Fruit fly (Drosophila melanogaster) whole organism, embryonic: Measurements from ENCODE around the gene dysc.

ENCODE experiments used
- CG10431 ChIP-seq: fragments of 200-800 bp; sonication (Bioruptor generic); optimal IDR thresholded peaks from 3 replicates; lab custom pipeline; 2018; ENCODE audit warnings: missing biosample characterization, mild to moderate bottlenecking, missing genetic modification characterization
- CG11085 ChIP-seq: fragments of 200-800 bp; sonication (Bioruptor generic); IDR thresholded peaks from 2 replicates; pipeline ENCODE4 v1.3.6; 2022; ENCODE audit warnings: missing biosample characterization, missing genetic modification characterization
- CG11456 ChIP-seq: fragments of 200-800 bp; sonication (Bioruptor generic); IDR thresholded peaks from 3 replicates; pipeline ENCODE4 v1.3.6; 2022; ENCODE audit warnings: missing biosample characterization, missing genetic modification characterization
- CG11695 ChIP-seq: fragments of 200-800 bp; sonication (Bioruptor generic); IDR thresholded peaks from 3 replicates; pipeline ENCODE4 v1.3.6; 2022; ENCODE audit warnings: missing biosample characterization, missing genetic modification characterization
- CG12659 ChIP-seq: fragments of 200-800 bp; sonication (Bioruptor generic); optimal IDR thresholded peaks from 3 replicates; lab custom pipeline; 2017; ENCODE audit warnings: mild to moderate bottlenecking, missing biosample characterization, missing genetic modification reagents, missing genetic modification characterization
- CG13624 ChIP-seq: fragments of 200-800 bp; sonication (Bioruptor generic); optimal IDR thresholded peaks from 2 replicates; lab custom pipeline; 2016; ENCODE audit warnings: missing biosample characterization, missing genetic modification characterization
- CG14710 ChIP-seq: fragments of 200-800 bp; sonication (Bioruptor generic); optimal IDR thresholded peaks from 3 replicates; lab custom pipeline; 2019; ENCODE audit warnings: missing biosample characterization, mild to moderate bottlenecking, missing genetic modification characterization, moderate library complexity
- CG15073 ChIP-seq: fragments of 200-800 bp; sonication (Bioruptor generic); optimal IDR thresholded peaks from 2 replicates; lab custom pipeline; 2016; ENCODE audit warnings: missing biosample characterization, missing genetic modification characterization
- CG1647 ChIP-seq: fragments of 200-800 bp; sonication (Bioruptor generic); optimal IDR thresholded peaks from 3 replicates; lab custom pipeline; 2016; ENCODE audit warnings: missing biosample characterization, missing genetic modification characterization
- CG17328 ChIP-seq: fragments of 200-800 bp; sonication (Bioruptor generic); IDR thresholded peaks from 2 replicates; pipeline ENCODE4 v1.3.6; 2022; ENCODE audit warnings: missing biosample characterization, missing genetic modification characterization
- CG17612 ChIP-seq: fragments of 200-800 bp; sonication (Bioruptor generic); IDR thresholded peaks from 2 replicates; pipeline ENCODE4 v1.3.6; 2022; ENCODE audit warnings: missing biosample characterization, missing genetic modification characterization
- CG1832 ChIP-seq: fragments of 200-800 bp; sonication (Bioruptor generic); optimal IDR thresholded peaks from 2 replicates; lab custom pipeline; 2017; ENCODE audit warnings: missing biosample characterization, mild to moderate bottlenecking, missing genetic modification characterization, inconsistent platforms
- CG2120 ChIP-seq: fragments of 200-800 bp; sonication (Bioruptor generic); optimal IDR thresholded peaks from 3 replicates; lab custom pipeline; 2016; ENCODE audit warnings: missing biosample characterization, missing genetic modification characterization
- CG30431 ChIP-seq: fragments of 200-800 bp; sonication (Bioruptor generic); optimal IDR thresholded peaks from 2 replicates; lab custom pipeline; 2017; ENCODE audit warnings: missing biosample characterization, missing genetic modification characterization
- CG3065 ChIP-seq: fragments of 200-800 bp; sonication (Bioruptor generic); optimal IDR thresholded peaks from 2 replicates; lab custom pipeline; 2016; ENCODE audit warnings: missing biosample characterization, missing genetic modification characterization
- CG31365 ChIP-seq: fragments of 200-800 bp; sonication (Bioruptor generic); optimal IDR thresholded peaks from 2 replicates; lab custom pipeline; 2018; ENCODE audit warnings: missing biosample characterization, mild to moderate bottlenecking, missing genetic modification characterization
- CG4328 ChIP-seq: fragments of 200-800 bp; sonication (Bioruptor generic); optimal IDR thresholded peaks from 3 replicates; lab custom pipeline; 2017; ENCODE audit warnings: missing biosample characterization, missing genetic modification reagents, missing genetic modification characterization
- CG43689 ChIP-seq: fragments of 200-800 bp; sonication (Bioruptor generic); IDR thresholded peaks from 2 replicates; pipeline ENCODE4 v1.3.6; 2022; ENCODE audit warnings: missing biosample characterization, missing genetic modification characterization
- CG4424 ChIP-seq: fragments of 200-800 bp; sonication (Bioruptor generic); optimal IDR thresholded peaks from 3 replicates; lab custom pipeline; 2016; ENCODE audit warnings: missing biosample characterization, missing genetic modification characterization
- CG6854 ChIP-seq: fragments of 200-800 bp; sonication (Bioruptor generic); optimal IDR thresholded peaks from 3 replicates; lab custom pipeline; 2017; ENCODE audit warnings: missing biosample characterization, mild to moderate bottlenecking, missing genetic modification characterization
- Dek ChIP-seq: fragments of 200-800 bp; sonication (Bioruptor generic); optimal IDR thresholded peaks from 3 replicates; lab custom pipeline; 2019; ENCODE audit warnings: missing biosample characterization, mild to moderate bottlenecking, missing genetic modification characterization, moderate library complexity
- Fer2 ChIP-seq: fragments of 200-800 bp; sonication (Bioruptor generic); optimal IDR thresholded peaks from 2 replicates; lab custom pipeline; 2018; ENCODE audit warnings: missing biosample characterization, mild to moderate bottlenecking, missing genetic modification characterization, moderate library complexity
- Fer3 ChIP-seq: fragments of 200-800 bp; sonication (Bioruptor generic); optimal IDR thresholded peaks from 2 replicates; lab custom pipeline; 2018; ENCODE audit warnings: missing biosample characterization, mild to moderate bottlenecking, missing genetic modification characterization, moderate library complexity
- Hr3 ChIP-seq: fragments of 200-800 bp; sonication (Bioruptor generic); optimal IDR thresholded peaks from 3 replicates; lab custom pipeline; 2016; ENCODE audit warnings: missing biosample characterization, missing genetic modification characterization
- Max ChIP-seq: fragments of 200-800 bp; sonication (Bioruptor generic); optimal IDR thresholded peaks from 2 replicates; lab custom pipeline; 2016; ENCODE audit warnings: missing biosample characterization, mild to moderate bottlenecking, missing genetic modification characterization
- NC2β ChIP-seq: fragments of 200-800 bp; sonication (Bioruptor generic); optimal IDR thresholded peaks from 2 replicates; lab custom pipeline; 2016; ENCODE audit warnings: missing biosample characterization, missing genetic modification characterization
- Nf-YB ChIP-seq: fragments of 200-800 bp; sonication (Bioruptor generic); optimal IDR thresholded peaks from 3 replicates; lab custom pipeline; 2019; ENCODE audit warnings: missing biosample characterization, mild to moderate bottlenecking, missing genetic modification characterization, moderate library complexity
- Oaz ChIP-seq: fragments of 200-800 bp; sonication (Bioruptor generic); IDR thresholded peaks from 2 replicates; pipeline ENCODE4 v1.3.6; 2022; ENCODE audit warnings: missing biosample characterization, missing genetic modification characterization
- Pdp1 ChIP-seq, 2 experiments: fragments of 200-800 bp; sonication (Bioruptor generic); optimal IDR thresholded peaks; 3 replicates each; lab custom pipeline; 2016; ENCODE audit warnings: missing biosample characterization in 2 of 2, missing genetic modification characterization in 2 of 2, mild to moderate bottlenecking in 1 of 2, moderate library complexity in 1 of 2
- Poxn ChIP-seq: fragments of 200-800 bp; sonication (Bioruptor generic); IDR thresholded peaks from 2 replicates; pipeline ENCODE4 v1.3.6; 2022; ENCODE audit warnings: missing biosample characterization, missing genetic modification characterization
- Six4 ChIP-seq: fragments of 200-800 bp; sonication (Bioruptor generic); optimal IDR thresholded peaks from 2 replicates; lab custom pipeline; 2016; ENCODE audit warnings: missing biosample characterization, missing genetic modification characterization
- YL-1 ChIP-seq: fragments of 200-800 bp; sonication (Bioruptor generic); optimal IDR thresholded peaks from 3 replicates; lab custom pipeline; 2017; ENCODE audit warnings: missing biosample characterization, mild to moderate bottlenecking, missing genetic modification characterization
- ab ChIP-seq: fragments of 200-800 bp; sonication (Bioruptor generic); optimal IDR thresholded peaks from 2 replicates; lab custom pipeline; 2016; ENCODE audit warnings: missing biosample characterization, missing genetic modification characterization
- amos ChIP-seq: fragments of 200-800 bp; sonication (Bioruptor generic); IDR thresholded peaks from 2 replicates; pipeline ENCODE4 v1.3.6; 2022; ENCODE audit warnings: missing biosample characterization, missing genetic modification characterization; ENCODE audit not compliant: partially characterized antibody
- chif ChIP-seq, 2 experiments: fragments of 200-800 bp; sonication (Bioruptor generic); optimal IDR thresholded peaks; 3 replicates each; lab custom pipeline; 2016; ENCODE audit warnings: missing biosample characterization in 2 of 2, missing genetic modification characterization in 2 of 2
- chn ChIP-seq: fragments of 200-800 bp; sonication (Bioruptor generic); optimal IDR thresholded peaks from 2 replicates; lab custom pipeline; 2016; ENCODE audit warnings: missing biosample characterization, missing genetic modification characterization
- crc ChIP-seq: fragments of 200-800 bp; sonication (Bioruptor generic); optimal IDR thresholded peaks from 2 replicates; lab custom pipeline; 2016; ENCODE audit warnings: missing biosample characterization, missing genetic modification characterization
- danr ChIP-seq: fragments of 200-800 bp; sonication (Bioruptor generic); IDR thresholded peaks from 2 replicates; pipeline ENCODE4 v1.3.6; 2022; ENCODE audit warnings: missing biosample characterization, missing genetic modification characterization
- eve ChIP-seq, 2 experiments: fragments of >200 bp; optimal IDR thresholded peaks; 2 replicates each; lab custom pipeline; 2017; ENCODE audit warnings: missing biosample characterization in 2 of 2, missing genetic modification characterization in 2 of 2
- exex ChIP-seq: fragments of 200-800 bp; sonication (Bioruptor generic); optimal IDR thresholded peaks from 4 replicates; lab custom pipeline; 2018; ENCODE audit warnings: missing biosample characterization, mild to moderate bottlenecking, missing genetic modification characterization, moderate library complexity
- klu ChIP-seq: fragments of 200-800 bp; sonication (Bioruptor generic); IDR thresholded peaks from 2 replicates; pipeline ENCODE4 v1.3.6; 2022; ENCODE audit warnings: missing biosample characterization, missing genetic modification characterization
- luna ChIP-seq: fragments of 200-800 bp; sonication (Bioruptor generic); optimal IDR thresholded peaks from 2 replicates; lab custom pipeline; 2016; ENCODE audit warnings: missing biosample characterization, missing genetic modification characterization
- mirr ChIP-seq: fragments of 200-800 bp; sonication (Bioruptor generic); optimal IDR thresholded peaks from 3 replicates; lab custom pipeline; 2018; ENCODE audit warnings: missing biosample characterization, mild to moderate bottlenecking, missing genetic modification characterization
- onecut ChIP-seq: fragments of 200-800 bp; sonication (Bioruptor generic); IDR thresholded peaks from 2 replicates; pipeline ENCODE4 v1.3.6; 2022; ENCODE audit warnings: missing biosample characterization, missing genetic modification characterization
- pan ChIP-seq, 4 experiments: fragments of >200 bp in 3 of 4; fragments of 200-800 bp in 1 of 4; sonication (Bioruptor generic) in 1 of 4; optimal IDR thresholded peaks in 3 of 4; IDR thresholded peaks in 1 of 4; 2 replicates each; pipeline versions ENCODE4 v1.3.6 to Lab custom; 2017 to 2022; ENCODE audit warnings: missing biosample characterization in 2 of 4, missing genetic modification characterization in 2 of 4, mixed read lengths in 1 of 4
- sens-2 ChIP-seq: fragments of 200-800 bp; sonication (Bioruptor generic); IDR thresholded peaks from 2 replicates; pipeline ENCODE4 v1.3.6; 2022; ENCODE audit warnings: missing biosample characterization, missing genetic modification characterization
- shn ChIP-seq: fragments of 200-800 bp; sonication (Bioruptor generic); optimal IDR thresholded peaks from 3 replicates; lab custom pipeline; 2016; ENCODE audit warnings: missing biosample characterization, missing genetic modification characterization
- sisA ChIP-seq: fragments of 200-800 bp; sonication (Bioruptor generic); IDR thresholded peaks from 2 replicates; pipeline ENCODE4 v1.3.6; 2022; ENCODE audit warnings: missing biosample characterization, missing genetic modification characterization
- toy ChIP-seq: fragments of 200-800 bp; sonication (Bioruptor generic); IDR thresholded peaks from 2 replicates; pipeline ENCODE4 v1.3.6; 2022; ENCODE audit warnings: missing biosample characterization, missing genetic modification characterization

Gene dysc

DNA sequence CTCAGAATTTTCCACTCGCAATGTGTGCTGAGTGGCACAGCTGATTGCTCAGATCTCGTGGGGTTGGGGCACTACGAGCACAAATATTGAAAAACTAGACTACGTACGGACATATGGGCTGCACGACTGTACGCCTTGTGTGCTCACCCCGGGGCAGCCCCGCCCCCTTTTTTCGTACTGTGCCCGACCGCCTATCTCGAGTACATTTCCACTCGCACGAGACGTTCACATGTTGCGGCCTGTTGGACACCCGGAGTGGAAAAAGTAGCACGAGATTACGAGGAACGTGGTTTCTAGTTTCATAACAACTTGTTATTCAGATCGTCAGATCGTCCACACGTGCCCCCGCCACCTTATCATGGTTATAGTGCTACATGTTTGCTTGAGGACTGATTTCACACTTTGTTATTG, 39.7 kb downstream of the dysc start (continued):
- peak; percentile 0 for TF ChIP-seq Six4 (GFP tag; lab: Kevin White, UChicago)
- peak; percentile 5 for TF ChIP-seq chn (GFP tag; lab: Kevin White, UChicago)
- peak in 1 of 2 experiments; percentile 97 for TF ChIP-seq Pdp1 (GFP tag; optimal IDR thresholded peaks at IDR 0.05; lab: Kevin White, UChicago)

DNA sequence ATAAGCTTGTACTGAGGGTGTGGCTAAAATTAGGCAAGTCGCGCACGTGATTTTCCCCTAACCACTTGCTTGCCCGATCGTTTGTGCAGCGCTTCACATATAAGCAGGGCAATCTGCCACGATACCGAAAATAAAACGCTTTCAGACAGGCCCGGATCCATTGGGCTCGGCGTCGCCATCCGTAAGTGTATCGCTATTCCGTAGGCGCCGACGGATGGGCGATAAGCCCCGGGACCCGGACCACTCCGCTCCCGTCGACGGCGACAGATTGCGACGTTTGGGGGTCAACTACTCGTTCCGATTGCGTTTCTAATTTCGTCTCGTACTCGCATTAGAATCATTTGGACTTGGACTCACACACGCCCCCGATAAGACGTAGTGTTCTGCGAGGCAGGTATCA, 40.6 kb downstream of the dysc start:
- TF ChIP-seq toy (GFP tag; lab: Robert Waterston, UW), result peak; percentile 83; the same call in 1 of the 2 replicates
- peak; percentile 58 for TF ChIP-seq crc (GFP tag; lab: Kevin White, UChicago)
- no peak for TF ChIP-seq Max
- TF ChIP-seq mirr (GFP tag; lab: Kevin White, UChicago), result peak; percentile 90
- TF ChIP-seq CG15073 (GFP tag; lab: Kevin White, UChicago), result peak; percentile 43
- peak; percentile 66 for TF ChIP-seq onecut
- TF ChIP-seq CG17328 (GFP tag; lab: Robert Waterston, UW), result peak; percentile 87
- peak; percentile 90 for TF ChIP-seq shn
- peak; percentile 87 for TF ChIP-seq CG11085 (GFP tag; lab: Robert Waterston, UW)
- TF ChIP-seq pan (optimal IDR thresholded peaks at IDR 0.05; lab: Kevin White, UChicago), result no peak
- TF ChIP-seq pan (GFP tag; optimal IDR thresholded peaks at IDR 0.05 in 1 of 2, IDR thresholded peaks at IDR 0.05 in 1 of 2), result peak in 1 of 2 experiments; percentile 80
- TF ChIP-seq CG4424 (GFP tag; lab: Kevin White, UChicago), result peak; percentile 66
- peak; percentile 83 to 86 for TF ChIP-seq chif (GFP tag; optimal IDR thresholded peaks at IDR 0.05; lab: Kevin White, UChicago)
- no peak for TF ChIP-seq CG10431 (GFP tag; lab: Kevin White, UChicago)
- TF ChIP-seq ab (GFP tag; lab: Kevin White, UChicago), result peak; percentile 91
- TF ChIP-seq CG31365 (tag; lab: Kevin White, UChicago), result peak; percentile 36
- TF ChIP-seq CG6854 (GFP tag; lab: Kevin White, UChicago), result peak; percentile 52
- peak; percentile 99 for TF ChIP-seq CG11456 (GFP tag; lab: Robert Waterston, UW)
- TF ChIP-seq sens-2 (GFP tag; lab: Robert Waterston, UW), result peak; percentile 85
- peak; percentile 85 for TF ChIP-seq Hr3 (GFP tag; lab: Kevin White, UChicago)
- peak; percentile 93 for TF ChIP-seq CG13624 (GFP tag; lab: Kevin White, UChicago)
- peak; percentile 83 for TF ChIP-seq Dek (tag; lab: Kevin White, UChicago)
- peak; percentile 69; the same call in 1 of the 2 replicates for TF ChIP-seq Poxn (GFP tag; lab: Robert Waterston, UW)
- peak; percentile 75 for TF ChIP-seq amos (GFP tag; lab: Robert Waterston, UW)
- no peak for TF ChIP-seq eve (GFP tag; optimal IDR thresholded peaks at IDR 0.05; lab: Kevin White, UChicago)
- peak; percentile 80 for TF ChIP-seq CG30431 (GFP tag; lab: Kevin White, UChicago)
- TF ChIP-seq CG17612, result peak; percentile 83
- peak; percentile 56 for TF ChIP-seq CG3065
- TF ChIP-seq sisA, result no peak; the same call in 1 of the 2 replicates
- TF ChIP-seq CG14710 (tag; lab: Kevin White, UChicago), result no peak
- TF ChIP-seq danr (GFP tag; lab: Robert Waterston, UW), result peak; percentile 83
- TF ChIP-seq CG4328, result peak; percentile 37
- TF ChIP-seq Fer2, result peak; percentile 58
- TF ChIP-seq Oaz (GFP tag; lab: Robert Waterston, UW), result peak; percentile 84
- peak; percentile 68 for TF ChIP-seq klu (GFP tag; lab: Robert Waterston, UW)
- no peak for TF ChIP-seq YL-1 (GFP tag; lab: Kevin White, UChicago)
- peak; percentile 96 for TF ChIP-seq CG2120 (GFP tag; lab: Kevin White, UChicago)
- TF ChIP-seq NC2β (GFP tag; lab: Kevin White, UChicago), result peak; percentile 68
- peak; percentile 81 for TF ChIP-seq CG12659 (GFP tag; lab: Kevin White, UChicago)
- peak; percentile 73 for TF ChIP-seq luna (GFP tag; lab: Kevin White, UChicago)
- peak; percentile 31 for TF ChIP-seq CG1832 (GFP tag; lab: Kevin White, UChicago)
- TF ChIP-seq CG11695 (GFP tag; lab: Robert Waterston, UW), result peak; percentile 75
- TF ChIP-seq CG1647 (GFP tag; lab: Kevin White, UChicago), result peak; percentile 4
- peak; percentile 77 for TF ChIP-seq Fer3
- peak; percentile 16 for TF ChIP-seq Nf-YB (GFP tag; lab: Kevin White, UChicago)
- TF ChIP-seq exex, result peak; percentile 85
- peak; percentile 83 for TF ChIP-seq CG43689 (GFP tag; lab: Robert Waterston, UW)
